Fruit fly (Drosophila melanogaster): ENCODE results near the gene CG9114.

CG9114 gene

DNA sequence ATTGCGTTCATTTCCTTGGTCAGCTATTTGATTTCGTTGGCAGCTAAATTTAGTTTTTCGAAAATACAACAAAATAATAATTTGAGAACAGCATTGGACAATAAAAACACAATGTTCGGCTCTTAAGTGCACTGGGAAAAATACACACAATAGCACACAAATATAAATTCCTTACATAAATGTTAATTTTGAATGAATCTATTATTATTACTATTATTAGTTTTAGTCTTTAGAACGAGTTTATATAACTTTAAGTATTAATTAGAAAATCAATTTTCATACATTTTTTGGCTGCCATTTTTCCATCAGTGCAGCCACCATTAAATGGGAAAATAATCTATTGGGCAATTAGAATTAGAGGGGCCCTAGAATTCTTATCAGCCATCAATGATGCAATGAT is 23.0 kb downstream of the CG9114 start:
- TF ChIP-seq CG15710 (tag; optimal IDR thresholded peaks at IDR 0.05) (no peak), CG14655 (GFP tag; optimal IDR thresholded peaks at IDR 0.05) (no peak), Pif1A (GFP tag; optimal IDR thresholded peaks at IDR 0.05) (no peak), CG4496 (GFP tag; IDR thresholded peaks at IDR 0.05) (no peak), CG13204 (GFP tag; optimal IDR thresholded peaks at IDR 0.05) (no peak), CG10348 (GFP tag; IDR thresholded peaks at IDR 0.05) (no peak), CG17806 (tag; optimal IDR thresholded peaks at IDR 0.05) (no peak), D1 (tag; optimal IDR thresholded peaks at IDR 0.05) (no peak), Ets98B (GFP tag; IDR thresholded peaks at IDR 0.05) (no peak), Pif1B (GFP tag; optimal IDR thresholded peaks at IDR 0.05) (no peak), fd96Ca (GFP tag; IDR thresholded peaks at IDR 0.05) (no peak), rn (GFP tag; IDR thresholded peaks at IDR 0.05) (no peak), CG32121 (GFP tag; IDR thresholded peaks at IDR 0.05) (no peak), CG12605 (GFP tag; IDR thresholded peaks at IDR 0.05) (no peak), CG9948 (tag; optimal IDR thresholded peaks at IDR 0.05) (no peak)

DNA sequence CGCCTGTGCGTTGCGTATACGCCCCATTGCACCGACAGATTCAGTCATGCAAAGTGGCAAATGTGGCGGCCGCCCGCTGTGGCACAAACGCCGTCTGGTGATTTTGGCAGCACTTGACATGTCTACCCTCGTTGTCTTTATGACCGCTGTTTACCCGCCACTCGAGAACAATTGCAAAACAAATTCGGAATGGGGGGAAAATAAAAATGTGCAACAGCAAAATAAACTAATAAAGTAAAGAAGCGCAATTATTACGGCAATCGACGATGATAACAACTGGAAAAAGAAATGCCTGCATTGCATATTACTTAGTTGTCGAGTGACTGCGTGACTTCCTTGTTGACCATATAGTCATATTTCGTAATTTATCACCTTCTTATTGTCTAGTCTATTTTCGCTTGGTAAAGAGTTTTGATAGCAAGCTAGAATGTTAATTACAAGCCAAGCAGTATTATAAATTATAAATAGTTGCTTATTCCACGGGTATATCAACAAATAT is 24.4 kb downstream of the CG9114 start:
- 0 out of 2 replicates have a peak, but pooled peaks have one; percentile 21 for TF ChIP-seq CG32121 (GFP tag; IDR thresholded peaks at IDR 0.05)
- no peak for TF ChIP-seq EcR (GFP tag; optimal IDR thresholded peaks at IDR 0.05)
- TF ChIP-seq Pif1A (GFP tag; optimal IDR thresholded peaks at IDR 0.05), result no peak

DNA sequence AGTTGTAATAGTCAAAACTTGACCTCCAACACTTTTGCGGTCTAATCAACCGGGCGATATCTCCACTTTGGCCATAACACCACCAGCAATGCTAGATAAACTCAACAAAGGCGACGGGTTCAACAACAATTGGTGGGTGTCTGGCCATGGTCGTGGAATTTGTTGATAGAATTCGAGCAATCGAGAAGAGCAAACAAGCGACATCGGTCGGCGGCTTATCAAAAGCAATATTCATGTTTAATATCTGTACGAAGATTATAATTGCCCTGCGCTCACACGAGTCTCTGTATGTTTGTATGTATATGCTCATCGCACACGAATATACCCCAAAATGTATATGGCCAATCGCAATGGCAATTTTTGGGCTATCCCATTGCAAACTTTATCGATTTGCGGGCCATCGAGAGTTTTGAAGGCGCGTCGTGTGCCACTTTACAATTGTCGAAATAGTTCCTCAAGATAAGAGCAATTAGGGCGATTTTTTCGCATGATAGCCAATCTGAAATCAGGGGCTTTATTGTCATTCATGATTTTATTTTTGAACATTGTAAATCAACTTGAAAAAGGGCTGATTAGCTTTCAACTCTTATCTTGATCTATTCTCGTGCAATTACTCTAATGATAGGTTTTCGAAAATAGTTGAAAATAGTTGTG is 25.3 kb downstream of the CG9114 start:
- TF ChIP-seq Ets98B (GFP tag; IDR thresholded peaks at IDR 0.05), result no peak
- TF ChIP-seq Snoo (tag; optimal IDR thresholded peaks at IDR 0.05), result no peak

DNA sequence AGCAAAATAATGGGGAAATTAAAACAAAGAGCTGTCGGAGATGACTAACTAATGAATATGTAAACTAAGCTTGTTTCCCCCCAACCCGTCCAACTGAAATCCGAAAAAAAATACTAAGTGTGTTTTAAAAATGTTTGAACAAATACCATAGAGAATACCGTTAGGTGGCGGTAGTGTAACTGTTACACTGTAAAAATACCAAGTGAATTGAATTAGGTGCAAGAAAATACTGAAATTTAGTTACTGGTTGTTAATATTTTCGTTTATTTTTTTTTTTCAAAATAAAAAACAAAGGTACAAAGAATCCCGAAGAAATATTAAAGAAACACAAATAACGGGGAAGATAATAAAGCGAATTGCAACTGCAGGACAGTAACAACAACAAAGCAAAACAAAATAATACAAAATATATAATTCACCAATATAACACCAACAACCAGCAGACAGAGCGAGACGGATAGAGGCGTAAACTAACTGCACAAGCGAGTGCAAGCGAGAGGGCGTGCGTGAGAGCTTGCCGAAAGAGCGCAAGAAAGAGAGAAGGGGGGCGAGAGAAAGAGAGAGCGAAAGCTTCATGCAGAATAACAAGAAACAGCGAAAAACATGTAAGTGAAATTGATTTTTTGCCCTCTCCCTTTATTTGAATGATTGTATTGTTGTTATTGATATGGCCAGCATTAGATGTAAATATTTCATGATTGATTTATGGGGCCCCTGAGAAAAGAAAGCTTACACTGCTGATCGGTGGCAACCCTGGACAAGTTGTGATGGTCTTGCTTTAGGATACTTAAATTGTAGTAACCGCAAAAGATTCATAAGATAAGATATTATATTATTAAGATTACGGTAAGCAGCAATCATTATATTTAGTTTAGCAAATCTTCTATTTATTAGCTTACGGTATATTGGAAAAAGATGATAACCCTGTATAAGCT is 26.7 kb downstream of the CG9114 start:
- TF ChIP-seq D1 (tag; optimal IDR thresholded peaks at IDR 0.05), result no peak
- TF ChIP-seq Pif1A (GFP tag; optimal IDR thresholded peaks at IDR 0.05), result peak; percentile 14
- TF ChIP-seq CG13204 (GFP tag; optimal IDR thresholded peaks at IDR 0.05), result peak; percentile 66
- peak; percentile 0 for TF ChIP-seq CG8159 (tag; optimal IDR thresholded peaks at IDR 0.05)
- TF ChIP-seq EcR (GFP tag; optimal IDR thresholded peaks at IDR 0.05), result peak; percentile 60
- TF ChIP-seq Snoo (tag; optimal IDR thresholded peaks at IDR 0.05), result peak; percentile 21
- peak; percentile 59 for TF ChIP-seq CG32121 (GFP tag; IDR thresholded peaks at IDR 0.05)
- peak; percentile 11 for TF ChIP-seq CG34367 (tag; optimal IDR thresholded peaks at IDR 0.05)
- no peak for TF ChIP-seq gl (tag; optimal IDR thresholded peaks at IDR 0.05)
- peak; percentile 62; the same call in 2 of the 3 replicates for TF ChIP-seq fd96Ca (GFP tag; IDR thresholded peaks at IDR 0.05)
- peak; percentile 54; the same call in 1 of the 2 replicates for TF ChIP-seq Ets98B (GFP tag; IDR thresholded peaks at IDR 0.05)
- peak; percentile 74 for TF ChIP-seq CG4496 (GFP tag; IDR thresholded peaks at IDR 0.05)
- TF ChIP-seq CG17806 (tag; optimal IDR thresholded peaks at IDR 0.05), result no peak

DNA sequence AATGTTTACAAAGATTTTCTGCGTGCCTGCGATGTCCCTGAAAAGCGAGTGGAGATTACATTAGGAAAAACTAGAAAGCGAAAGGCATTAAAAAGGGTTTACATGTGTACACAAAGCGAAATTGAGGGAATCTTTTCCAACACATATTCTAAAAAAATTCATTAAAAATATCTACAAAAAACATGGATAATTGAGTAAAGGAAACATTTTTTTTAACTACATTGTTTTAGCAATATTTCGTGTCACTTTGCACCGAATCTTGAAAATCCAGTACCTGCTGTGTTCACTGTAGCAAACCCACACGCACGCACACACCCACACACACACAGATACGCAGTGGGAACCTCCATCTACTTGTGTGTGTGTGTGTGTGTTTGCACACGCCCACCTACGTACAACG is 28.7 kb downstream of the CG9114 start:
- TF ChIP-seq CG4496 (GFP tag; IDR thresholded peaks at IDR 0.05), result 0 out of 3 replicates have a peak, but pooled peaks have one; percentile 36
- TF ChIP-seq CG8159 (tag; optimal IDR thresholded peaks at IDR 0.05), result peak; percentile 2
- TF ChIP-seq CG17806 (tag; optimal IDR thresholded peaks at IDR 0.05), result no peak
- TF ChIP-seq CG14655 (GFP tag; optimal IDR thresholded peaks at IDR 0.05), result peak; percentile 7
- TF ChIP-seq Pif1B (GFP tag; optimal IDR thresholded peaks at IDR 0.05), result no peak

DNA sequence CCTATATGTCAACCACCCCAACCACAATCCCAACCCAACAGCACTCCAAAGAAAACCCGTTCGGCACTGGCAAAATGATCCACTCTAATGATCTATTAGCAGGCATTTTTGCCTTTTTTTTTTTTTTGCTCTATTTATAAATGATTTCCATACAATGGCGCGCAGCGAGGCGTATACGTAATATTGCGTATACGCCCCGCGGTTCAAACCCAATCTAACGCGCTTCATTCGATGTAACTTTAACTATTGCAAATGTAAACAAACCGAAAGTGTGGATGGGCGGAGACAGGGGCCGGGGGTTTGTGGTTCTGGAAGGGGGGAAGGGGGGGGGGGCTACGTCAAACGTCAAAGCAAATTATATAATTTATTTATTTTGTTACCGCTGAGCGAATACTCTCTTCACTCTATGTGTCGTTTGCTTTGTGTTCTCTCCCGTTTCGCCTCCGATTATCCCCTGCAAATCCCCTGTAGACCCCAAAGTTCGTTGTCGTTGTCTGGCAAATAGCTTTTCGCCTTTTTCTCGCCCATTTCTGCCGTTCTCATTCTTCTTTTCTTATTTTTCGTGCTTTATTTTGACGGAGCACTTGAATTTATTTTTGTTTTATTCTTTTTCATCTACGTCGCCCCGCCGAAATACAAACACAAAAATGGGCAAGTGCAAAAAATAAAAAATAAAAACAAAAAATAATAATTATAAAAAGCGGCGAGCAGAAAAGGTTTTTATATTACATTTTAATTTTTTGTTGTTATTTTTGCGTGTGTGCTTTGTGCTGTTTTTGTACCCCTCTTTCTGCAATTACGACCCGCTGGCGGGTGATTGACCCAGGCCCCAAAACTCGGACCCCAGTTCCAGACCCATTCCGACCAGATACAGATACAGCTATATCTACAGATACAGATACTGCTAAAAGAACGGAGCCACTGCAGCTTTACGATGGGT is 29.5 kb downstream of the CG9114 start:
- no peak for TF ChIP-seq CG4496 (GFP tag; IDR thresholded peaks at IDR 0.05)
- TF ChIP-seq Snoo (tag; optimal IDR thresholded peaks at IDR 0.05), result peak; percentile 27

DNA sequence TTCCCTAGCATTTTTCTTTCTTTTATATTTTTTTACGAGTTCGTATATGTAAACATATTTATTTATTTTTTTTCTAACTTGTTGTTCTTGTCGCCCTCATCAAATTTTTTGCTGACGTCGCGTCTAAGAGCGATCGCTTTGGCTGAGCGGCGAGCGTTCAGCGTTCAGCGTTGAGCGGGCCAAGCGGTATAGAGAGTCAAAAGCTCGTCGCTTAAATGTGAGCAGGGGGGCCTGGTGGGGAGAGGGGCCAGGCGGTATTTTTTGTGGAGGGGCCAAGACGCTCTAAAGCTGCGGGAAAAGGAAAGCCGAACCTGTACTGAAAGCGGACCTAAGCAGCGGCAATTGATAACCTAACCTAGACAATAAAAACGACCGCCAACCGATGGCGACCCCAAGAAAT is 31.8 kb downstream of the CG9114 start:
- TF ChIP-seq CG15710 (tag; optimal IDR thresholded peaks at IDR 0.05) (no peak), Pif1B (GFP tag; optimal IDR thresholded peaks at IDR 0.05) (no peak), CG13204 (GFP tag; optimal IDR thresholded peaks at IDR 0.05) (no peak)
